Worm (Caenorhabditis elegans): ENCODE data around the gene melo-3.

The melo-3 gene

ce11 chrV:14990843-14991242 lies 45.8 kb downstream of the melo-3 start, which contains the start of the genes cdt-2 and T01C3.2:
TSS of gene cdt-2 (minus strand) at chrV:14991126.
TSS of gene T01C3.2 (plus strand) at chrV:14991168.
- TF ChIP-seq ets-7 (tag; optimal IDR thresholded peaks at IDR 0.05) (no peak), hmbx-1 (tag; optimal IDR thresholded peaks at IDR 0.05) (no peak), tbx-11 (GFP tag; IDR thresholded peaks at IDR 0.05) (no peak), B0310.2 (tag; optimal IDR thresholded peaks at IDR 0.05) (no peak), tra-4 (tag; optimal IDR thresholded peaks at IDR 0.05) (no peak), hnd-1 (tag; optimal IDR thresholded peaks at IDR 0.05) (no peak), F13C5.2 (tag; optimal IDR thresholded peaks at IDR 0.05) (no peak), pes-1 (GFP tag; IDR thresholded peaks at IDR 0.05) (no peak), ceh-13 (GFP tag; optimal IDR thresholded peaks at IDR 0.05) (no peak), flt-1 (GFP tag; IDR thresholded peaks at IDR 0.05) (no peak), ceh-36 (tag; optimal IDR thresholded peaks at IDR 0.05) (no peak), ama-1 (optimal IDR thresholded peaks at IDR 0.05) (no peak), sea-1 (GFP tag; conservative IDR thresholded peaks at IDR 0.05) (no peak), scrt-1 (GFP tag; IDR thresholded peaks at IDR 0.05) (no peak), hmg-4 (GFP tag; optimal IDR thresholded peaks at IDR 0.05) (no peak), tbx-37 (GFP tag; conservative IDR thresholded peaks at IDR 0.05) (no peak), aly-1 (tag; optimal IDR thresholded peaks at IDR 0.05) (no peak)

All from whole organism, early embryonic.